Worm (Caenorhabditis elegans): ENCODE results near the gene R02F11.12.

R02F11.12 gene

DNA sequence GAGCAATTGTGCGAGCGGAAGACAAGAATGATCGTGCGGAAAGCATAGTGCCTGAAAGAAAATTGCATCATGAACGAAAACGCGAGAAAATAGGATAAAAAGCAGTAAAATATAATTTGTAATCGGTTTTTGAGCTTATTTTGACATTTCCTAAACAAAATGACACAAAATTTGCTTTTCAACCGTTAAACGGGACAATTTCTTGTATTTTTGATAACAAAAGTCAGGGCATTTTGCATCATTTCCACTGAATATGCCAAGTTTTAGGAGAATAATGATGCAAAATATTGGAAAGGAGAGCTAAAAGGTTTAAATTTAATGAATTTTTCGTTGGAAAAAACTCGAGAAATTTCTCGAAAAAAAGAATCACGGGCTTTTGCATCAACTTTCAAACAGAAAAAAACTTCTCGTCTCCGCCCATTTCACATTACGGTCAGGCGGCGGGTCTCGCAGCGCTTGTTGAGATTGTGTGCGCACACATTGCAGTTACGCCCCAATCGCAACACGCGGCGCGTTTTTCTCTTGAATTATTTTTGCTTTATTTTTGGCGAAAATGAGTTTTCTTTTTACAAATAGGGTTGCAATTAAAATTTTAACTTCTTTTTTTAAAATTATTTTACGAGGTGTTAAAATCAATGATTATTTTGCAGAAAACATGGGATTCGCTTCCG is 36.4 kb downstream of the R02F11.12 start, which contains the start of the genes hsp-6 and C37H5.5:
TSS of gene hsp-6 (minus strand) at position 51 of the 671 bp plus-strand sequence.
TSS of gene C37H5.5 (plus strand) at position 651 of the 671 bp plus-strand sequence.
- peak; percentile 84 for TF ChIP-seq nfya-1 (tag; optimal IDR thresholded peaks at IDR 0.05)
- peak; percentile 69 for TF ChIP-seq ceh-18 (tag; optimal IDR thresholded peaks at IDR 0.05)
- peak; percentile 65 for TF ChIP-seq pax-1 (tag; optimal IDR thresholded peaks at IDR 0.05)
- peak; percentile 10 for TF ChIP-seq ceh-14 (tag; optimal IDR thresholded peaks at IDR 0.05)
- peak; percentile 67 for TF ChIP-seq ceh-31 (tag; optimal IDR thresholded peaks at IDR 0.05)
- TF ChIP-seq ceh-34 (tag; optimal IDR thresholded peaks at IDR 0.05), result peak; percentile 39
- TF ChIP-seq rnt-1 (tag; optimal IDR thresholded peaks at IDR 0.05), result no peak
- peak; percentile 59 for TF ChIP-seq tbx-2 (tag; optimal IDR thresholded peaks at IDR 0.05)
- TF ChIP-seq hlh-6 (tag; optimal IDR thresholded peaks at IDR 0.05), result no peak
- peak; percentile 38 for TF ChIP-seq elt-2 (tag; optimal IDR thresholded peaks at IDR 0.05)
- TF ChIP-seq fkh-6 (tag; optimal IDR thresholded peaks at IDR 0.05), result no peak
- no peak for TF ChIP-seq tbx-7 (tag; optimal IDR thresholded peaks at IDR 0.05)
- TF ChIP-seq syd-9 (tag; optimal IDR thresholded peaks at IDR 0.05), result peak; percentile 46
- TF ChIP-seq ceh-2 (tag; optimal IDR thresholded peaks at IDR 0.05), result peak; percentile 30
- TF ChIP-seq unc-42 (tag; optimal IDR thresholded peaks at IDR 0.05), result peak; percentile 52
- peak; percentile 5 for TF ChIP-seq F13H6.1 (tag; optimal IDR thresholded peaks at IDR 0.05)
- peak; percentile 10 for TF ChIP-seq nhr-232 (tag; optimal IDR thresholded peaks at IDR 0.05)
- TF ChIP-seq unc-55 (GFP tag; optimal IDR thresholded peaks at IDR 0.05), result peak; percentile 14
- peak; percentile 40 for TF ChIP-seq ets-4 (tag; optimal IDR thresholded peaks at IDR 0.05)
- peak; percentile 87 for TF ChIP-seq hlh-30 (tag; optimal IDR thresholded peaks at IDR 0.05; ENCODE audit: insufficient read depth)

DNA sequence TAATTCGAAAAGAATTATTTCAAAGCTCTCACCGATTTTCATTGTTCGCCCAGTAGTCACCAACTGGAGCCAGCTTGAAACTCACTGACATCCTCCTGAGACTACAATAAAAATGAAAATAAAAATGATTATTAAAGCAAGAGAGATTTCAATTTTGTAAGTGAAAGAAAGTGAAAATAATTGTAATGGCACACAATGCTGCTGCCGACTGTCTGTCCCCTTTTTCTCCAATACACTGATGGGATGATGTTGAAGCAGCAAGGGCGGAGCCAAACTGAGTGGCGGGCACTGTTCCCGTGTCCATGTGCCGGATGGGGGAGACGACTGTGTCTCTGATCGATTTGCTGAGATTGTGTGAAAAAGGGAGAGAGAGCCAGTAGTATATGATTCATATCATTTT is 43.8 kb downstream of the R02F11.12 start, which contains the start of gene C37H5.14:
TSS of gene C37H5.14 (minus strand) at position 101 of the 400 bp plus-strand sequence.
- TF ChIP-seq sox-2 (GFP tag; IDR thresholded peaks at IDR 0.05) (no peak), ceh-14 (tag; optimal IDR thresholded peaks at IDR 0.05) (no peak), tbx-2 (tag; optimal IDR thresholded peaks at IDR 0.05) (no peak)

DNA sequence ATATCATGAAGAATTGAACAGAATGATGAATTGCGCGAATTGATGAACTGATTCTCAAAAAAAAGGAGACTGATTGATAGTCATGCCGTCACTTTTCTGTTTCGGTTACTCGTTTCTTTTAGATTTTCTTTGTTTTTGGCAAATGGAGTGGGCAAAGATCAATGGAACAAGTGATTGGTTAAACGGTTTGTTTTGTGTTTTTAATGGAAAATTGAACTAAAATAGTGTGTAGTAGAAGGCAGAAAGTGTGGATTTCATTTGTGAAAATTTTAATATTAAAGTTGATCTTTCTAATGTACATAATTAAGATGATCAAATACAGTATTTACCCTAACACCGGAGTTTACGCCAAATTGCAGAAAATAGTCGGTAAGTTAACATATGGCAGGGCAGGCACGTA is 49.4 kb downstream of the R02F11.12 start, which contains the start of gene nas-9:
TSS of gene nas-9 (minus strand) at position 101 of the 400 bp plus-strand sequence.
- TF ChIP-seq K02D7.2 (tag; optimal IDR thresholded peaks at IDR 0.05) (no peak), ref-2 (tag; optimal IDR thresholded peaks at IDR 0.05) (no peak), pros-1 (tag; optimal IDR thresholded peaks at IDR 0.05) (no peak), syd-9 (tag; optimal IDR thresholded peaks at IDR 0.05) (no peak), pqm-1 (tag; optimal IDR thresholded peaks at IDR 0.05) (no peak), pha-2 (tag; optimal IDR thresholded peaks at IDR 0.05) (no peak)

Data from whole organism, late embryonic.